Worm (Caenorhabditis elegans) whole organism, L2 larva: Measurements from ENCODE around the gene sec-24.1.
A peak's percentile ranks its signal among the peaks of the same experiment; 100 is the strongest.

Source experiments
- aly-2 ChIP-seq: fragments of 150-350 bp; optimal IDR thresholded peaks from 2 replicates; lab custom pipeline; 2014; ENCODE audit warnings: missing biosample characterization, missing genetic modification characterization
- ama-1 ChIP-seq: fragments of 150-350 bp; optimal IDR thresholded peaks from 2 replicates; lab custom pipeline; 2018; ENCODE audit warnings: inconsistent platforms
- ceh-82 ChIP-seq: fragments of 150-350 bp; optimal IDR thresholded peaks from 2 replicates; lab custom pipeline; 2014; ENCODE audit warnings: missing biosample characterization, missing genetic modification characterization
- crh-2 ChIP-seq: sonication (generic microtip); optimal IDR thresholded peaks from 2 replicates; lab custom pipeline; 2017; ENCODE audit warnings: missing biosample characterization, missing genetic modification characterization
- dmd-4 ChIP-seq: sonication (generic microtip); optimal IDR thresholded peaks from 2 replicates; lab custom pipeline; 2017; ENCODE audit warnings: missing biosample characterization, missing genetic modification characterization
- nhr-12 ChIP-seq: fragments of 150-350 bp; optimal IDR thresholded peaks from 2 replicates; lab custom pipeline; 2014; ENCODE audit warnings: missing biosample characterization, missing genetic modification characterization
- nhr-77 ChIP-seq: fragments of 150-350 bp; optimal IDR thresholded peaks from 2 replicates; lab custom pipeline; 2014; ENCODE audit warnings: missing biosample characterization, missing genetic modification characterization
- unc-62 ChIP-seq: fragments of 150-350 bp; optimal IDR thresholded peaks from 2 replicates; lab custom pipeline; 2014; ENCODE audit warnings: missing biosample characterization, missing genetic modification reagents, missing genetic modification characterization
- zag-1 ChIP-seq: fragments of 150-350 bp; optimal IDR thresholded peaks from 2 replicates; lab custom pipeline; 2014; ENCODE audit warnings: missing biosample characterization, missing genetic modification characterization
- ztf-1 ChIP-seq: fragments of 200-800 bp; sonication (Bioruptor generic); conservative IDR thresholded peaks from 2 replicates; pipeline ENCODE4 v1.3.6; 2022; ENCODE audit warnings: missing genetic modification characterization, missing compliant biosample characterization

- TF ChIP-seq unc-62 (GFP tag; lab: Kevin White, UChicago) (peak; percentile 39), ztf-1 (GFP tag; lab: Robert Waterston, UW) (no peak), nhr-12 (tag; lab: Kevin White, UChicago) (no peak), ceh-82 (tag; lab: Kevin White, UChicago) (peak; percentile 68), ama-1 (lab: Kevin White, UChicago) (no peak), dmd-4 (tag; lab: Kevin White, UChicago) (no peak), crh-2 (peak; percentile 95), aly-2 (tag; lab: Kevin White, UChicago) (no peak), nhr-77 (tag; lab: Kevin White, UChicago) (no peak), zag-1 (tag; lab: Kevin White, UChicago) (no peak)
These were observed at the start of gene sec-24.1 for ce11 chrIV:11566146-11566545.
